Fruit fly (Drosophila melanogaster) S2 (cell line): ENCODE measurements around the gene CG43155.

ENCODE experiments used
- CG8478 ChIP-seq: fragments of >200 bp; optimal IDR thresholded peaks from 2 replicates; lab custom pipeline; 2018
- CTCF ChIP-seq, 2 experiments: fragments of >200 bp; optimal IDR thresholded peaks; 2 replicates each; lab custom pipeline; 2018

The CG43155 gene

dm6 chrX:11433930-11434329, 25.7 kb upstream of the CG43155 start:
- TF ChIP-seq CG8478 (lab: Kevin White, UChicago) (no peak), CTCF (optimal IDR thresholded peaks at IDR 0.05; lab: Kevin White, UChicago) (no peak)

dm6 chrX:11439270-11439669, 20.3 kb upstream of the CG43155 start:
- TF ChIP-seq CTCF (optimal IDR thresholded peaks at IDR 0.05; lab: Kevin White, UChicago) (no peak), CG8478 (lab: Kevin White, UChicago) (no peak)

dm6 chrX:11440944-11441343, 18.6 kb upstream of the CG43155 start:
- TF ChIP-seq CTCF (optimal IDR thresholded peaks at IDR 0.05; lab: Kevin White, UChicago), result no peak
- TF ChIP-seq CG8478 (lab: Kevin White, UChicago), result no peak

- TF ChIP-seq CTCF (optimal IDR thresholded peaks at IDR 0.05; lab: Kevin White, UChicago) (no peak), CG8478 (lab: Kevin White, UChicago) (no peak)
Measured at dm6 chrX:11441829-11442634, 17.6 kb upstream of the CG43155 start, which contains the start of gene Sk1. Sk1 (plus strand) TSS chrX:11442539.

- TF ChIP-seq CTCF (optimal IDR thresholded peaks at IDR 0.05; lab: Kevin White, UChicago) (no peak), CG8478 (lab: Kevin White, UChicago) (no peak)
Measured at dm6 chrX:11446792-11447405, 12.7 kb upstream of the CG43155 start.

dm6 chrX:11448637-11449036, 10.9 kb upstream of the CG43155 start:
- TF ChIP-seq CG8478 (lab: Kevin White, UChicago), result no peak
- no peak for TF ChIP-seq CTCF (optimal IDR thresholded peaks at IDR 0.05; lab: Kevin White, UChicago)

- TF ChIP-seq CG8478 (lab: Kevin White, UChicago), result no peak
- no peak for TF ChIP-seq CTCF (optimal IDR thresholded peaks at IDR 0.05; lab: Kevin White, UChicago)
Measured at dm6 chrX:11449476-11450119, 10.0 kb upstream of the CG43155 start.

- no peak for TF ChIP-seq CG8478 (lab: Kevin White, UChicago)
- TF ChIP-seq CTCF (optimal IDR thresholded peaks at IDR 0.05; lab: Kevin White, UChicago), result no peak
Measured at dm6 chrX:11450406-11450805, 9.2 kb upstream of the CG43155 start.

- no peak for TF ChIP-seq CG8478 (lab: Kevin White, UChicago)
- TF ChIP-seq CTCF (optimal IDR thresholded peaks at IDR 0.05; lab: Kevin White, UChicago), result no peak
Measured at dm6 chrX:11451027-11451572, 8.5 kb upstream of the CG43155 start.

dm6 chrX:11451630-11452029, 8.0 kb upstream of the CG43155 start:
- TF ChIP-seq CG8478 (lab: Kevin White, UChicago), result no peak
- no peak for TF ChIP-seq CTCF (optimal IDR thresholded peaks at IDR 0.05; lab: Kevin White, UChicago)

- no peak for TF ChIP-seq CTCF (optimal IDR thresholded peaks at IDR 0.05; lab: Kevin White, UChicago)
- TF ChIP-seq CG8478 (lab: Kevin White, UChicago), result no peak
Measured at dm6 chrX:11452846-11453391, 6.7 kb upstream of the CG43155 start.

dm6 chrX:11453638-11454037, 5.9 kb upstream of the CG43155 start:
- TF ChIP-seq CG8478 (lab: Kevin White, UChicago) (no peak), CTCF (optimal IDR thresholded peaks at IDR 0.05; lab: Kevin White, UChicago) (no peak)

dm6 chrX:11454189-11454882, 5.2 kb upstream of the CG43155 start, which contains the start of the genes Evi5 and HP5:
Evi5 (minus strand) TSS chrX:11454386.
HP5 (plus strand) TSS chrX:11454786.
- TF ChIP-seq CG8478 (lab: Kevin White, UChicago) (no peak), CTCF (optimal IDR thresholded peaks at IDR 0.05; lab: Kevin White, UChicago) (peak in 1 of 2 experiments; percentile 52)

dm6 chrX:11457149-11457548, 2.4 kb upstream of the CG43155 start:
- TF ChIP-seq CG8478 (lab: Kevin White, UChicago) (no peak), CTCF (optimal IDR thresholded peaks at IDR 0.05; lab: Kevin White, UChicago) (no peak)
